Fruit fly (Drosophila melanogaster): ENCODE measurements around the gene Syx5.
A peak's percentile ranks its signal among the peaks of the same experiment; 100 is the strongest.

Syx5 gene

dm6 chr2L:16307026-16307703 lies at the start of gene Syx5, which contains the start of gene CG5861:
Gene Syx5, plus strand, starts transcription at chr2L:16307346.
Gene CG5861, minus strand, starts transcription at chr2L:16307298.
- TF ChIP-seq CG4496 (GFP tag; IDR thresholded peaks at IDR 0.05) (no peak), EcR (GFP tag; optimal IDR thresholded peaks at IDR 0.05) (peak; percentile 0), CG13204 (GFP tag; optimal IDR thresholded peaks at IDR 0.05) (no peak), CG17806 (tag; optimal IDR thresholded peaks at IDR 0.05) (peak; percentile 37), Snoo (tag; optimal IDR thresholded peaks at IDR 0.05) (peak; percentile 29), Ets98B (GFP tag; IDR thresholded peaks at IDR 0.05) (peak; percentile 60), CG32121 (GFP tag; IDR thresholded peaks at IDR 0.05) (peak; percentile 57; the same call in 1 of the 2 replicates), CG9948 (tag; optimal IDR thresholded peaks at IDR 0.05) (peak; percentile 12), rn (GFP tag; IDR thresholded peaks at IDR 0.05) (peak; percentile 42; the same call in 1 of the 2 replicates), CG15710 (tag; optimal IDR thresholded peaks at IDR 0.05) (peak; percentile 42)

- TF ChIP-seq CG9948 (tag; optimal IDR thresholded peaks at IDR 0.05) (no peak), Ets98B (GFP tag; IDR thresholded peaks at IDR 0.05) (no peak), Pif1A (GFP tag; optimal IDR thresholded peaks at IDR 0.05) (no peak), rn (GFP tag; IDR thresholded peaks at IDR 0.05) (no peak), CG32121 (GFP tag; IDR thresholded peaks at IDR 0.05) (no peak), Snoo (tag; optimal IDR thresholded peaks at IDR 0.05) (no peak), CG17806 (tag; optimal IDR thresholded peaks at IDR 0.05) (no peak)
Observed at dm6 chr2L:16261576-16262217, 45.4 kb upstream of the Syx5 start, which contains the start of the genes twe and CG4935. Gene twe, minus strand, starts transcription at chr2L:16261877. Gene CG4935, plus strand, starts transcription at chr2L:16262141.

- TF ChIP-seq CG9948 (tag; optimal IDR thresholded peaks at IDR 0.05) (no peak), EcR (GFP tag; optimal IDR thresholded peaks at IDR 0.05) (no peak), CG12605 (GFP tag; IDR thresholded peaks at IDR 0.05) (no peak), CG8159 (tag; optimal IDR thresholded peaks at IDR 0.05) (no peak), CG17806 (tag; optimal IDR thresholded peaks at IDR 0.05) (no peak), CG14655 (GFP tag; optimal IDR thresholded peaks at IDR 0.05) (no peak), rn (GFP tag; IDR thresholded peaks at IDR 0.05) (no peak), CG15710 (tag; optimal IDR thresholded peaks at IDR 0.05) (no peak), Pif1B (GFP tag; optimal IDR thresholded peaks at IDR 0.05) (no peak), fd96Ca (GFP tag; IDR thresholded peaks at IDR 0.05) (no peak), gl (tag; optimal IDR thresholded peaks at IDR 0.05) (no peak)
Observed at dm6 chr2L:16263723-16264122, 43.4 kb upstream of the Syx5 start.

dm6 chr2L:16267159-16268065 lies 39.7 kb upstream of the Syx5 start:
- TF ChIP-seq Pif1A (GFP tag; optimal IDR thresholded peaks at IDR 0.05), result no peak
- TF ChIP-seq CG34367 (tag; optimal IDR thresholded peaks at IDR 0.05), result peak; percentile 30
- TF ChIP-seq gl (tag; optimal IDR thresholded peaks at IDR 0.05), result no peak
- peak; percentile 49 for TF ChIP-seq CG17806 (tag; optimal IDR thresholded peaks at IDR 0.05)
- no peak for TF ChIP-seq rn (GFP tag; IDR thresholded peaks at IDR 0.05)
- peak; percentile 48 for TF ChIP-seq CG9948 (tag; optimal IDR thresholded peaks at IDR 0.05)
- no peak for TF ChIP-seq CG14655 (GFP tag; optimal IDR thresholded peaks at IDR 0.05)
- no peak for TF ChIP-seq CG13204 (GFP tag; optimal IDR thresholded peaks at IDR 0.05)
- TF ChIP-seq Snoo (tag; optimal IDR thresholded peaks at IDR 0.05), result no peak
- peak; percentile 90 for TF ChIP-seq EcR (GFP tag; optimal IDR thresholded peaks at IDR 0.05)
- TF ChIP-seq CG32121 (GFP tag; IDR thresholded peaks at IDR 0.05), result no peak
- peak; percentile 56 for TF ChIP-seq D1 (tag; optimal IDR thresholded peaks at IDR 0.05)
- TF ChIP-seq CG8159 (tag; optimal IDR thresholded peaks at IDR 0.05), result peak; percentile 43
- TF ChIP-seq CG8301 (tag; optimal IDR thresholded peaks at IDR 0.05), result peak; percentile 38
- peak; percentile 37 for TF ChIP-seq CG15710 (tag; optimal IDR thresholded peaks at IDR 0.05)
- TF ChIP-seq CG10348 (GFP tag; IDR thresholded peaks at IDR 0.05), result no peak
- TF ChIP-seq CG4496 (GFP tag; IDR thresholded peaks at IDR 0.05), result no peak

- TF ChIP-seq CG17806 (tag; optimal IDR thresholded peaks at IDR 0.05) (no peak), gl (tag; optimal IDR thresholded peaks at IDR 0.05) (no peak), CG9948 (tag; optimal IDR thresholded peaks at IDR 0.05) (no peak), CG13204 (GFP tag; optimal IDR thresholded peaks at IDR 0.05) (peak; percentile 15), Snoo (tag; optimal IDR thresholded peaks at IDR 0.05) (no peak), EcR (GFP tag; optimal IDR thresholded peaks at IDR 0.05) (peak; percentile 89), CG8301 (tag; optimal IDR thresholded peaks at IDR 0.05) (peak; percentile 17), rn (GFP tag; IDR thresholded peaks at IDR 0.05) (no peak), CG34367 (tag; optimal IDR thresholded peaks at IDR 0.05) (no peak)
Observed at dm6 chr2L:16268107-16268539, 39.0 kb upstream of the Syx5 start.

- TF ChIP-seq CG13204 (GFP tag; optimal IDR thresholded peaks at IDR 0.05), result no peak
- TF ChIP-seq Pif1B (GFP tag; optimal IDR thresholded peaks at IDR 0.05), result peak; percentile 39
Observed at dm6 chr2L:16268869-16269231, 38.3 kb upstream of the Syx5 start.

Measured in whole organism, pupa.